Worm (Caenorhabditis elegans) whole organism, late embryonic: Measurements from ENCODE around the gene dbn-1.
A peak's percentile ranks its signal among the peaks of the same experiment; 100 is the strongest.

Experiments used
- C08G9.2 ChIP-seq: sonication (generic microtip); optimal IDR thresholded peaks from 2 replicates; lab custom pipeline; 2016; ENCODE audit warnings: mild to moderate bottlenecking, missing genetic modification characterization, moderate library complexity, missing compliant biosample characterization
- C38D4.7 ChIP-seq: fragments of 200-800 bp; sonication (Bioruptor generic); optimal IDR thresholded peaks from 2 replicates; lab custom pipeline; 2018; ENCODE audit warnings: mild to moderate bottlenecking, missing genetic modification characterization, moderate library complexity, missing compliant biosample characterization
- F13H6.1 ChIP-seq: sonication (generic microtip); optimal IDR thresholded peaks from 2 replicates; lab custom pipeline; 2016; ENCODE audit warnings: missing genetic modification characterization, missing compliant biosample characterization
- Y22D7AL.16 ChIP-seq: sonication (generic microtip); optimal IDR thresholded peaks from 2 replicates; lab custom pipeline; 2016; ENCODE audit warnings: missing genetic modification characterization, missing compliant biosample characterization
- ahr-1 ChIP-seq: sonication (generic microtip); optimal IDR thresholded peaks from 2 replicates; lab custom pipeline; 2016; ENCODE audit warnings: missing genetic modification characterization, missing compliant biosample characterization
- ceh-14 ChIP-seq: sonication (generic microtip); optimal IDR thresholded peaks from 2 replicates; lab custom pipeline; 2016; ENCODE audit warnings: missing genotype, missing genetic modification characterization, missing compliant biosample characterization
- ceh-18 ChIP-seq: sonication (generic microtip); optimal IDR thresholded peaks from 2 replicates; lab custom pipeline; 2016; ENCODE audit warnings: missing genetic modification characterization, missing compliant biosample characterization
- ceh-19 ChIP-seq: fragments of 200-800 bp; sonication (Bioruptor generic); optimal IDR thresholded peaks from 2 replicates; lab custom pipeline; 2018; ENCODE audit warnings: mild to moderate bottlenecking, missing genetic modification characterization, missing compliant biosample characterization
- ceh-2 ChIP-seq: sonication (generic microtip); optimal IDR thresholded peaks from 2 replicates; lab custom pipeline; 2016; ENCODE audit warnings: missing genotype, missing genetic modification characterization, missing compliant biosample characterization
- ceh-22 ChIP-seq: sonication (generic microtip); optimal IDR thresholded peaks from 2 replicates; lab custom pipeline; 2017; ENCODE audit warnings: missing biosample characterization, missing genetic modification characterization
- ceh-30 ChIP-seq: fragments of 150-350 bp; optimal IDR thresholded peaks from 2 replicates; lab custom pipeline; 2014; ENCODE audit warnings: missing biosample characterization, missing genetic modification characterization
- ceh-34 ChIP-seq: sonication (generic microtip); optimal IDR thresholded peaks from 2 replicates; lab custom pipeline; 2016; ENCODE audit warnings: mild to moderate bottlenecking, missing genetic modification characterization, missing compliant biosample characterization
- che-1 ChIP-seq: sonication (generic microtip); optimal IDR thresholded peaks from 2 replicates; lab custom pipeline; 2016; ENCODE audit warnings: mild to moderate bottlenecking, missing genetic modification characterization, missing compliant biosample characterization
- dmd-4 ChIP-seq: sonication (generic microtip); optimal IDR thresholded peaks from 2 replicates; lab custom pipeline; 2016; ENCODE audit warnings: borderline replicate concordance, missing genetic modification characterization, missing compliant biosample characterization
- dve-1 ChIP-seq: sonication (generic microtip); optimal IDR thresholded peaks from 2 replicates; lab custom pipeline; 2017; ENCODE audit warnings: antibody characterized with exemption, mild to moderate bottlenecking, missing genetic modification characterization, missing compliant biosample characterization
- elt-4 ChIP-seq: sonication (generic microtip); optimal IDR thresholded peaks from 2 replicates; lab custom pipeline; 2016; ENCODE audit warnings: missing genetic modification characterization, missing compliant biosample characterization
- ets-4 ChIP-seq: sonication (generic microtip); optimal IDR thresholded peaks from 2 replicates; lab custom pipeline; 2016; ENCODE audit warnings: missing genetic modification characterization, missing compliant biosample characterization
- eyg-1 ChIP-seq: sonication (generic microtip); optimal IDR thresholded peaks from 2 replicates; lab custom pipeline; 2016; ENCODE audit warnings: missing genotype, missing genetic modification characterization, missing compliant biosample characterization
- fax-1 ChIP-seq: sonication (generic microtip); optimal IDR thresholded peaks from 2 replicates; lab custom pipeline; 2016; ENCODE audit warnings: missing genotype, missing genetic modification characterization, missing compliant biosample characterization
- hlh-15 ChIP-seq: sonication (generic microtip); optimal IDR thresholded peaks from 2 replicates; lab custom pipeline; 2016; ENCODE audit warnings: missing genetic modification characterization, missing compliant biosample characterization
- hlh-30 ChIP-seq: sonication (generic microtip); optimal IDR thresholded peaks from 2 replicates; lab custom pipeline; 2017; ENCODE audit warnings: antibody characterized with exemption, missing genetic modification characterization, missing compliant biosample characterization; ENCODE audit not compliant: insufficient read depth
- hlh-6 ChIP-seq: sonication (generic microtip); optimal IDR thresholded peaks from 2 replicates; lab custom pipeline; 2016; ENCODE audit warnings: missing genotype, missing genetic modification characterization, missing compliant biosample characterization
- lin-11 ChIP-seq: fragments of 200-800 bp; sonication (Bioruptor generic); optimal IDR thresholded peaks from 2 replicates; lab custom pipeline; 2018; ENCODE audit warnings: mild to moderate bottlenecking, missing genetic modification characterization, missing compliant biosample characterization
- madf-2 ChIP-seq: sonication (generic microtip); optimal IDR thresholded peaks from 2 replicates; lab custom pipeline; 2017; ENCODE audit warnings: missing genetic modification characterization, missing compliant biosample characterization
- mec-3 ChIP-seq: sonication (generic microtip); optimal IDR thresholded peaks from 2 replicates; lab custom pipeline; 2016; ENCODE audit warnings: borderline replicate concordance, missing genetic modification characterization, missing compliant biosample characterization
- nfya-1 ChIP-seq: sonication (generic microtip); optimal IDR thresholded peaks from 2 replicates; lab custom pipeline; 2017; ENCODE audit warnings: missing genetic modification characterization, mild to moderate bottlenecking, missing compliant biosample characterization, antibody characterized with exemption, moderate library complexity
- nhr-232 ChIP-seq: sonication (generic microtip); optimal IDR thresholded peaks from 2 replicates; lab custom pipeline; 2016; ENCODE audit warnings: missing genetic modification characterization, missing compliant biosample characterization
- odd-2 ChIP-seq: sonication (generic microtip); optimal IDR thresholded peaks from 2 replicates; lab custom pipeline; 2017; ENCODE audit warnings: antibody characterized with exemption, mild to moderate bottlenecking, missing genetic modification characterization, missing compliant biosample characterization
- pat-9 ChIP-seq: fragments of 200-800 bp; sonication (Bioruptor generic); optimal IDR thresholded peaks from 2 replicates; lab custom pipeline; 2018; ENCODE audit warnings: mild to moderate bottlenecking, missing genetic modification characterization, moderate library complexity, missing compliant biosample characterization
- pax-1 ChIP-seq: fragments of 150-350 bp; optimal IDR thresholded peaks from 2 replicates; lab custom pipeline; 2014; ENCODE audit warnings: missing biosample characterization, missing genetic modification characterization
- pha-2 ChIP-seq: sonication (generic microtip); optimal IDR thresholded peaks from 2 replicates; lab custom pipeline; 2017; ENCODE audit warnings: mild to moderate bottlenecking, missing genetic modification characterization, missing compliant biosample characterization
- pqm-1 ChIP-seq: sonication (generic microtip); optimal IDR thresholded peaks from 2 replicates; lab custom pipeline; 2016; ENCODE audit warnings: missing genetic modification characterization, missing compliant biosample characterization
- ref-2 ChIP-seq: sonication (generic microtip); optimal IDR thresholded peaks from 2 replicates; lab custom pipeline; 2016; ENCODE audit warnings: missing genetic modification characterization, missing compliant biosample characterization
- rnt-1 ChIP-seq: sonication (generic microtip); optimal IDR thresholded peaks from 2 replicates; lab custom pipeline; 2016; ENCODE audit warnings: missing genetic modification characterization, missing compliant biosample characterization
- sdc-2 ChIP-seq: sonication (generic microtip); optimal IDR thresholded peaks from 2 replicates; lab custom pipeline; 2016; ENCODE audit warnings: missing genotype, missing genetic modification characterization, missing compliant biosample characterization
- sox-2 ChIP-seq: fragments of 200-800 bp; sonication (Bioruptor generic); IDR thresholded peaks from 2 replicates; pipeline ENCODE4 v1.3.6; 2022; ENCODE audit warnings: missing genetic modification reagents, missing genetic modification characterization, missing compliant biosample characterization
- tbx-2 ChIP-seq: sonication (generic microtip); optimal IDR thresholded peaks from 2 replicates; lab custom pipeline; 2016; ENCODE audit warnings: missing genetic modification characterization, missing compliant biosample characterization
- tbx-7 ChIP-seq: sonication (generic microtip); optimal IDR thresholded peaks from 2 replicates; lab custom pipeline; 2016; ENCODE audit warnings: missing genotype, missing genetic modification characterization, missing compliant biosample characterization
- ttx-3 ChIP-seq: sonication (generic microtip); optimal IDR thresholded peaks from 2 replicates; lab custom pipeline; 2016; ENCODE audit warnings: missing genetic modification reagents, missing genetic modification characterization, missing compliant biosample characterization
- unc-55 ChIP-seq: sonication (generic microtip); optimal IDR thresholded peaks from 2 replicates; lab custom pipeline; 2017; ENCODE audit warnings: missing biosample characterization, missing genetic modification reagents, missing genetic modification characterization
- unc-86 ChIP-seq: sonication (generic microtip); optimal IDR thresholded peaks from 2 replicates; lab custom pipeline; 2016; ENCODE audit warnings: missing genetic modification characterization, missing compliant biosample characterization
- zip-5 ChIP-seq: sonication (generic microtip); optimal IDR thresholded peaks from 2 replicates; lab custom pipeline; 2016; ENCODE audit warnings: missing genetic modification characterization, missing compliant biosample characterization
- ztf-16 ChIP-seq: sonication (generic microtip); optimal IDR thresholded peaks from 2 replicates; lab custom pipeline; 2017; ENCODE audit warnings: missing genetic modification characterization, missing compliant biosample characterization

dbn-1 gene

ce11 chrIII:13716266-13716665 lies 45.6 kb downstream of the dbn-1 start:
- no peak for TF ChIP-seq tbx-7 (tag; lab: Kevin White, UChicago)
- TF ChIP-seq pqm-1 (tag; lab: Kevin White, UChicago) = no peak
- no peak for TF ChIP-seq nfya-1 (tag; lab: Kevin White, UChicago)
- TF ChIP-seq dve-1 (tag; lab: Kevin White, UChicago) = no peak
- no peak for TF ChIP-seq unc-86
- no peak for TF ChIP-seq ref-2 (tag; lab: Kevin White, UChicago)
- no peak for TF ChIP-seq mec-3 (tag; lab: Kevin White, UChicago)
- no peak for TF ChIP-seq ahr-1 (tag; lab: Kevin White, UChicago)
- TF ChIP-seq ets-4 (tag; lab: Kevin White, UChicago) = no peak
- no peak for TF ChIP-seq ceh-22 (tag; lab: Kevin White, UChicago)
- no peak for TF ChIP-seq ceh-19 (GFP tag; lab: Kevin White, UChicago)

ce11 chrIII:13714950-13715349 lies 46.9 kb downstream of the dbn-1 start:
- TF ChIP-seq dmd-4 (tag; lab: Kevin White, UChicago) (no peak), elt-4 (tag; lab: Kevin White, UChicago) (no peak), ttx-3 (no peak), C08G9.2 (tag; lab: Kevin White, UChicago) (no peak), dve-1 (tag; lab: Kevin White, UChicago) (no peak), nfya-1 (tag; lab: Kevin White, UChicago) (no peak), unc-86 (no peak), unc-55 (GFP tag; lab: Kevin White, UChicago) (no peak)

ce11 chrIII:13713807-13714206 lies 48.1 kb downstream of the dbn-1 start:
- no peak for TF ChIP-seq ceh-34 (tag; lab: Kevin White, UChicago)
- no peak for TF ChIP-seq ceh-18 (tag; lab: Kevin White, UChicago)
- no peak for TF ChIP-seq C08G9.2 (tag; lab: Kevin White, UChicago)
- no peak for TF ChIP-seq unc-86
- no peak for TF ChIP-seq sox-2
- peak; percentile 58 for TF ChIP-seq tbx-2 (tag; lab: Kevin White, UChicago)
- TF ChIP-seq tbx-7 (tag; lab: Kevin White, UChicago) = no peak
- TF ChIP-seq dve-1 (tag; lab: Kevin White, UChicago) = no peak
- TF ChIP-seq ceh-30 (tag; lab: Kevin White, UChicago) = no peak
- TF ChIP-seq nhr-232 (tag; lab: Kevin White, UChicago) = no peak
- TF ChIP-seq odd-2 (tag; lab: Kevin White, UChicago) = no peak
- TF ChIP-seq elt-4 (tag; lab: Kevin White, UChicago) = no peak
- TF ChIP-seq ref-2 (tag; lab: Kevin White, UChicago) = peak; percentile 57
- no peak for TF ChIP-seq ceh-2 (tag; lab: Kevin White, UChicago)
- no peak for TF ChIP-seq pha-2 (tag; lab: Kevin White, UChicago)
- TF ChIP-seq zip-5 (tag; lab: Kevin White, UChicago) = no peak
- TF ChIP-seq hlh-30 = no peak
- TF ChIP-seq ceh-22 (tag; lab: Kevin White, UChicago) = no peak
- TF ChIP-seq Y22D7AL.16 = no peak
- TF ChIP-seq pqm-1 (tag; lab: Kevin White, UChicago) = no peak
- TF ChIP-seq eyg-1 (tag; lab: Kevin White, UChicago) = no peak
- TF ChIP-seq mec-3 (tag; lab: Kevin White, UChicago) = no peak
- TF ChIP-seq fax-1 = no peak
- no peak for TF ChIP-seq C38D4.7 (GFP tag; lab: Kevin White, UChicago)
- no peak for TF ChIP-seq unc-55 (GFP tag; lab: Kevin White, UChicago)
- TF ChIP-seq hlh-6 (tag; lab: Kevin White, UChicago) = peak; percentile 32
- TF ChIP-seq lin-11 (tag; lab: Kevin White, UChicago) = no peak

- peak; percentile 36 for TF ChIP-seq rnt-1 (tag; lab: Kevin White, UChicago)
- peak; percentile 63 for TF ChIP-seq hlh-30
- TF ChIP-seq sdc-2 = peak; percentile 33
- TF ChIP-seq ceh-18 (tag; lab: Kevin White, UChicago) = peak; percentile 50
- peak; percentile 33 for TF ChIP-seq dve-1 (tag; lab: Kevin White, UChicago)
- peak; percentile 10 for TF ChIP-seq C08G9.2 (tag; lab: Kevin White, UChicago)
- no peak for TF ChIP-seq fax-1
- TF ChIP-seq ceh-2 (tag; lab: Kevin White, UChicago) = peak; percentile 17
- TF ChIP-seq ztf-16 (tag; lab: Kevin White, UChicago) = no peak
- peak; percentile 70 for TF ChIP-seq ceh-34 (tag; lab: Kevin White, UChicago)
- TF ChIP-seq ceh-14 (tag; lab: Kevin White, UChicago) = peak; percentile 9
- no peak for TF ChIP-seq madf-2 (tag; lab: Kevin White, UChicago)
- TF ChIP-seq F13H6.1 (tag; lab: Kevin White, UChicago) = peak; percentile 98
- TF ChIP-seq pat-9 (tag; lab: Kevin White, UChicago) = no peak
- TF ChIP-seq hlh-15 (tag; lab: Kevin White, UChicago) = no peak
- TF ChIP-seq pax-1 (tag; lab: Kevin White, UChicago) = peak; percentile 36
- peak; percentile 71 for TF ChIP-seq nfya-1 (tag; lab: Kevin White, UChicago)
- TF ChIP-seq unc-55 (GFP tag; lab: Kevin White, UChicago) = peak; percentile 70
- TF ChIP-seq che-1 (tag; lab: Kevin White, UChicago) = no peak
- peak; percentile 37 for TF ChIP-seq hlh-6 (tag; lab: Kevin White, UChicago)
Measured at ce11 chrIII:13712854-13713293, 49.0 kb downstream of the dbn-1 start.
